Worm (Caenorhabditis elegans): ENCODE data around the gene csp-1.

DNA sequence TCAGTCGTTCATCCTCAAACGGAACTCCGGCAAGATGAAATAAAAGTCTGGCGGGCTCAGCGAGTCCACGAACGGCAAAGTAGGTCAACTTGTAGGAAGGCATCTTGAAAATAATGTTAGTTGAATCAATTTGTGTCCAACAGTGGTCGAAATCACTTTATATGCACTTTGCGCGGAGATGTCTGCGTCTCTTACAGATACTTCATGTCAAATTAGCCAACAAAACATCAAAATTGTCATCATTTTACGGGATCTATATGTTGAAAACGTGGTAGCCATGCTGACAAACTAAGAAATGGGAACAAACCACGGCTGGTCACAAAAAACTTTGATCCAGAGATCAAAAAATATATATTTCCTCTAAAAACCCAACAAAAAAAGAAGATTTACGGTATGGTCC is 16.8 kb downstream of the csp-1 start, which contains the start of gene gst-12:
- TF ChIP-seq fos-1 (tag; optimal IDR thresholded peaks at IDR 0.05) (no peak), snpc-4 (tag; optimal IDR thresholded peaks at IDR 0.05) (no peak), nhr-237 (tag; optimal IDR thresholded peaks at IDR 0.05) (no peak), lin-11 (tag; optimal IDR thresholded peaks at IDR 0.05) (no peak), blmp-1 (tag; optimal IDR thresholded peaks at IDR 0.05; ENCODE audit: insufficient read depth) (no peak), unc-62 (GFP tag; optimal IDR thresholded peaks at IDR 0.05) (no peak), mdl-1 (tag; optimal IDR thresholded peaks at IDR 0.05) (no peak), ztf-11 (tag; optimal IDR thresholded peaks at IDR 0.05) (no peak), aly-2 (tag; optimal IDR thresholded peaks at IDR 0.05) (no peak), nhr-12 (tag; optimal IDR thresholded peaks at IDR 0.05) (no peak), lsy-2 (tag; optimal IDR thresholded peaks at IDR 0.05) (no peak), elt-1 (tag; optimal IDR thresholded peaks at IDR 0.05) (no peak)

Data from whole organism, L2 larva.